Worm (Caenorhabditis elegans): ENCODE data around the gene rabr-4.

- TF ChIP-seq skn-1 (tag; optimal IDR thresholded peaks at IDR 0.05) (no peak), lin-15B (tag; optimal IDR thresholded peaks at IDR 0.05) (no peak), nhr-76 (tag; optimal IDR thresholded peaks at IDR 0.05) (no peak), unc-39 (tag; optimal IDR thresholded peaks at IDR 0.05) (no peak), unc-62 (GFP tag; optimal IDR thresholded peaks at IDR 0.05) (no peak), nhr-237 (tag; optimal IDR thresholded peaks at IDR 0.05) (no peak), ama-1 (optimal IDR thresholded peaks at IDR 0.05) (no peak), snpc-4 (tag; optimal IDR thresholded peaks at IDR 0.05) (no peak), fos-1 (tag; optimal IDR thresholded peaks at IDR 0.05) (no peak), tbx-2 (tag; optimal IDR thresholded peaks at IDR 0.05) (no peak), daf-12 (tag; optimal IDR thresholded peaks at IDR 0.05) (no peak), pqm-1 (tag; optimal IDR thresholded peaks at IDR 0.05) (no peak), ceh-28 (tag; optimal IDR thresholded peaks at IDR 0.05) (no peak), pha-4 (tag; optimal IDR thresholded peaks at IDR 0.05) (no peak)
These were observed 7.9 kb downstream of the rabr-4 start, which contains the start of gene F11A5.18 for ce11 chrV:16202618-16203017.

All from whole organism, L3 larva.